Fruit fly (Drosophila melanogaster) whole organism, embryonic: ENCODE measurements around the gene CG31600.
A peak's percentile ranks its signal among the peaks of the same experiment; 100 is the strongest.

Experiments used
- Ada2b ChIP-seq: fragments of 200-800 bp; sonication (Bioruptor generic); IDR thresholded peaks from 2 replicates; pipeline ENCODE4 v1.3.6; 2022; ENCODE audit warnings: missing biosample characterization, missing genetic modification characterization
- CG10267 ChIP-seq: fragments of 200-800 bp; sonication (Bioruptor generic); optimal IDR thresholded peaks from 2 replicates; lab custom pipeline; 2018; ENCODE audit warnings: missing biosample characterization, mild to moderate bottlenecking, missing genetic modification characterization, moderate library complexity
- CG10321 ChIP-seq: fragments of 200-800 bp; sonication (Bioruptor generic); IDR thresholded peaks from 2 replicates; pipeline ENCODE4 v1.3.6; 2022; ENCODE audit warnings: missing biosample characterization, missing genetic modification characterization
- CG11723 ChIP-seq: fragments of 200-800 bp; sonication (Bioruptor generic); optimal IDR thresholded peaks from 2 replicates; lab custom pipeline; 2017; ENCODE audit warnings: missing biosample characterization, mild to moderate bottlenecking, missing genetic modification characterization
- CG1233 ChIP-seq: fragments of 200-800 bp; sonication (Bioruptor generic); optimal IDR thresholded peaks from 4 replicates; lab custom pipeline; 2018; ENCODE audit warnings: missing biosample characterization, mild to moderate bottlenecking, missing genetic modification characterization
- CG13287 ChIP-seq: fragments of 200-800 bp; sonication (Bioruptor generic); IDR thresholded peaks from 2 replicates; pipeline ENCODE4 v1.3.6; 2022; ENCODE audit warnings: missing biosample characterization, missing genetic modification characterization; ENCODE audit not compliant: partially characterized antibody
- CG14965 ChIP-seq: fragments of 200-800 bp; sonication (Bioruptor generic); optimal IDR thresholded peaks from 2 replicates; lab custom pipeline; 2016; ENCODE audit warnings: missing biosample characterization, missing genetic modification characterization, borderline replicate concordance
- CG17829 ChIP-seq: fragments of 200-800 bp; optimal IDR thresholded peaks from 2 replicates; lab custom pipeline; 2019; ENCODE audit warnings: missing biosample characterization, mild to moderate bottlenecking, missing genetic modification characterization, moderate library complexity
- CG2120 ChIP-seq: fragments of 200-800 bp; sonication (Bioruptor generic); optimal IDR thresholded peaks from 3 replicates; lab custom pipeline; 2016; ENCODE audit warnings: missing biosample characterization, missing genetic modification characterization
- CG30431 ChIP-seq: fragments of 200-800 bp; sonication (Bioruptor generic); optimal IDR thresholded peaks from 2 replicates; lab custom pipeline; 2017; ENCODE audit warnings: missing biosample characterization, missing genetic modification characterization
- CG31365 ChIP-seq: fragments of 200-800 bp; sonication (Bioruptor generic); optimal IDR thresholded peaks from 2 replicates; lab custom pipeline; 2018; ENCODE audit warnings: missing biosample characterization, mild to moderate bottlenecking, missing genetic modification characterization
- CG33213 ChIP-seq: fragments of 200-800 bp; sonication (Bioruptor generic); optimal IDR thresholded peaks from 3 replicates; lab custom pipeline; 2016; ENCODE audit warnings: missing biosample characterization, missing genetic modification characterization
- CG4282 ChIP-seq: fragments of 200-800 bp; sonication (Bioruptor generic); optimal IDR thresholded peaks from 2 replicates; lab custom pipeline; 2016; ENCODE audit warnings: missing biosample characterization, missing genetic modification characterization
- CG4360 ChIP-seq: fragments of 200-800 bp; sonication (Bioruptor generic); IDR thresholded peaks from 2 replicates; pipeline ENCODE4 v1.3.6; 2022; ENCODE audit warnings: missing biosample characterization, missing genetic modification characterization
- CG6254 ChIP-seq: fragments of 200-800 bp; sonication (Bioruptor generic); optimal IDR thresholded peaks from 3 replicates; lab custom pipeline; 2017; ENCODE audit warnings: mild to moderate bottlenecking, missing biosample characterization, missing genetic modification reagents, missing genetic modification characterization
- CG7786 ChIP-seq: fragments of 200-800 bp; sonication (Bioruptor generic); optimal IDR thresholded peaks from 2 replicates; lab custom pipeline; 2016; ENCODE audit warnings: missing biosample characterization, missing genetic modification characterization
- D19A ChIP-seq: fragments of 200-800 bp; optimal IDR thresholded peaks from 3 replicates; lab custom pipeline; 2019; ENCODE audit warnings: missing biosample characterization, mild to moderate bottlenecking, missing genetic modification characterization, moderate library complexity
- Doc3 ChIP-seq: fragments of 200-800 bp; sonication (Bioruptor generic); IDR thresholded peaks from 3 replicates; pipeline ENCODE4 v1.3.6; 2022; ENCODE audit warnings: missing biosample characterization, missing genetic modification characterization; ENCODE audit not compliant: partially characterized antibody
- E2f1 ChIP-seq: fragments of 200-800 bp; sonication (Bioruptor generic); IDR thresholded peaks from 2 replicates; pipeline ENCODE4 v1.3.6; 2022; ENCODE audit warnings: missing biosample characterization, missing genetic modification characterization
- E2f2 ChIP-seq: fragments of 200-800 bp; sonication (Bioruptor generic); IDR thresholded peaks from 2 replicates; pipeline ENCODE4 v1.3.6; 2022; ENCODE audit warnings: missing biosample characterization, missing genetic modification characterization
- Eip74EF ChIP-seq, 2 experiments: fragments of 200-800 bp in 1 of 2; fragments of >200 bp in 1 of 2; sonication (Bioruptor generic) in 1 of 2; optimal IDR thresholded peaks; 2 replicates each; lab custom pipeline; 2017 to 2019; ENCODE audit warnings: missing biosample characterization in 2 of 2, missing genetic modification characterization in 2 of 2, mild to moderate bottlenecking in 1 of 2, moderate library complexity in 1 of 2
- Hand ChIP-seq: fragments of 200-800 bp; sonication (Bioruptor generic); optimal IDR thresholded peaks from 2 replicates; lab custom pipeline; 2017; ENCODE audit warnings: mild to moderate bottlenecking, missing biosample characterization, missing genetic modification reagents, missing genetic modification characterization
- Nf-YA ChIP-seq: fragments of 200-800 bp; sonication (Bioruptor generic); IDR thresholded peaks from 2 replicates; pipeline ENCODE4 v1.3.6; 2022; ENCODE audit warnings: missing biosample characterization, missing genetic modification characterization
- Xbp1 ChIP-seq: fragments of 200-800 bp; sonication (Bioruptor generic); optimal IDR thresholded peaks from 3 replicates; lab custom pipeline; 2016; ENCODE audit warnings: missing biosample characterization, mild to moderate bottlenecking, missing genetic modification characterization
- al ChIP-seq: fragments of 200-800 bp; sonication (Bioruptor generic); IDR thresholded peaks from 2 replicates; pipeline ENCODE4 v1.3.6; 2022; ENCODE audit warnings: missing biosample characterization, missing genetic modification characterization
- aop ChIP-seq: fragments of 200-800 bp; sonication (Bioruptor generic); IDR thresholded peaks from 2 replicates; pipeline ENCODE4 v1.3.6; 2022; ENCODE audit warnings: missing biosample characterization, missing genetic modification characterization
- caup ChIP-seq: fragments of 200-800 bp; sonication (Bioruptor generic); optimal IDR thresholded peaks from 3 replicates; lab custom pipeline; 2017; ENCODE audit warnings: missing biosample characterization, mild to moderate bottlenecking, missing genetic modification characterization, moderate library complexity; ENCODE audit not compliant: severe bottlenecking
- ci ChIP-seq: fragments of 200-800 bp; sonication (Bioruptor generic); IDR thresholded peaks from 3 replicates; pipeline ENCODE4 v1.3.6; 2022; ENCODE audit warnings: missing biosample characterization, missing genetic modification characterization
- dan ChIP-seq: fragments of 200-800 bp; sonication (Bioruptor generic); IDR thresholded peaks from 2 replicates; pipeline ENCODE4 v1.3.6; 2022; ENCODE audit warnings: missing biosample characterization, missing genetic modification characterization
- dmrt99B ChIP-seq: fragments of 200-800 bp; sonication (Bioruptor generic); optimal IDR thresholded peaks from 2 replicates; lab custom pipeline; 2018; ENCODE audit warnings: missing biosample characterization, mild to moderate bottlenecking, missing genetic modification characterization, moderate library complexity
- eyg ChIP-seq: fragments of 200-800 bp; sonication (Bioruptor generic); optimal IDR thresholded peaks from 3 replicates; lab custom pipeline; 2016; ENCODE audit warnings: missing biosample characterization, missing genetic modification characterization
- gce ChIP-seq: fragments of 200-800 bp; sonication (Bioruptor generic); IDR thresholded peaks from 3 replicates; pipeline ENCODE4 v1.3.6; 2022; ENCODE audit warnings: missing biosample characterization, missing genetic modification characterization
- gro ChIP-seq: fragments of 200-800 bp; sonication (Bioruptor generic); optimal IDR thresholded peaks from 2 replicates; lab custom pipeline; 2016; ENCODE audit warnings: missing biosample characterization, missing genetic modification characterization
- gsb ChIP-seq: fragments of 200-800 bp; sonication (Bioruptor generic); IDR thresholded peaks from 2 replicates; pipeline ENCODE4 v1.3.6; 2022; ENCODE audit warnings: missing biosample characterization, missing genetic modification characterization
- ham ChIP-seq: fragments of 200-800 bp; sonication (Bioruptor generic); IDR thresholded peaks from 2 replicates; pipeline ENCODE4 v1.3.6; 2022; ENCODE audit warnings: missing biosample characterization, missing genetic modification characterization
- kay ChIP-seq: fragments of 200-800 bp; sonication (Bioruptor generic); optimal IDR thresholded peaks from 2 replicates; lab custom pipeline; 2016; ENCODE audit warnings: missing biosample characterization, missing genetic modification characterization
- klu ChIP-seq: fragments of 200-800 bp; sonication (Bioruptor generic); IDR thresholded peaks from 2 replicates; pipeline ENCODE4 v1.3.6; 2022; ENCODE audit warnings: missing biosample characterization, missing genetic modification characterization
- mld ChIP-seq: fragments of 200-800 bp; sonication (Bioruptor generic); IDR thresholded peaks from 3 replicates; pipeline ENCODE4 v1.3.6; 2022; ENCODE audit warnings: missing biosample characterization, missing genetic modification characterization; ENCODE audit not compliant: partially characterized antibody
- peb ChIP-seq: fragments of 200-800 bp; sonication (Bioruptor generic); IDR thresholded peaks from 2 replicates; pipeline ENCODE4 v1.3.6; 2022; ENCODE audit warnings: missing biosample characterization, missing genetic modification characterization
- pzg ChIP-seq: fragments of 200-800 bp; sonication (Bioruptor generic); optimal IDR thresholded peaks from 3 replicates; lab custom pipeline; 2018; ENCODE audit warnings: missing biosample characterization, mild to moderate bottlenecking, missing genetic modification characterization, moderate library complexity
- repo ChIP-seq: fragments of 200-800 bp; sonication (Bioruptor generic); optimal IDR thresholded peaks from 2 replicates; lab custom pipeline; 2016; ENCODE audit warnings: missing biosample characterization, missing genetic modification characterization
- sc ChIP-seq, 3 experiments: fragments of >200 bp in 2 of 3; fragments of 200-800 bp in 1 of 3; sonication (Bioruptor generic) in 1 of 3; optimal IDR thresholded peaks; 2 replicates in 2 of 3; 3 replicates in 1 of 3; lab custom pipeline; 2017; ENCODE audit warnings: mild to moderate bottlenecking in 1 of 3, missing biosample characterization in 1 of 3, missing genetic modification characterization in 1 of 3, missing genetic modification reagents in 1 of 3
- sna ChIP-seq: fragments of 200-800 bp; sonication (Bioruptor generic); IDR thresholded peaks from 2 replicates; pipeline ENCODE4 v1.3.6; 2022; ENCODE audit warnings: missing biosample characterization, missing genetic modification characterization; ENCODE audit not compliant: partially characterized antibody
- tll ChIP-seq, 2 experiments: fragments of 200-800 bp in 1 of 2; fragments of >200 bp in 1 of 2; sonication (Bioruptor generic) in 1 of 2; optimal IDR thresholded peaks; 2 replicates each; lab custom pipeline; 2017 to 2019; ENCODE audit warnings: missing biosample characterization in 2 of 2, missing genetic modification characterization in 2 of 2, mild to moderate bottlenecking in 1 of 2, moderate library complexity in 1 of 2
- vvl ChIP-seq: fragments of 200-800 bp; sonication (Bioruptor generic); IDR thresholded peaks from 2 replicates; pipeline ENCODE4 v1.3.6; 2022; ENCODE audit warnings: missing biosample characterization, missing genetic modification characterization
- yki ChIP-seq: fragments of >200 bp; optimal IDR thresholded peaks from 3 replicates; lab custom pipeline; 2018
- zfh1 ChIP-seq: fragments of 200-800 bp; sonication (Bioruptor generic); IDR thresholded peaks from 3 replicates; pipeline ENCODE4 v1.3.6; 2022; ENCODE audit warnings: missing biosample characterization, missing genetic modification characterization

The CG31600 gene

DNA sequence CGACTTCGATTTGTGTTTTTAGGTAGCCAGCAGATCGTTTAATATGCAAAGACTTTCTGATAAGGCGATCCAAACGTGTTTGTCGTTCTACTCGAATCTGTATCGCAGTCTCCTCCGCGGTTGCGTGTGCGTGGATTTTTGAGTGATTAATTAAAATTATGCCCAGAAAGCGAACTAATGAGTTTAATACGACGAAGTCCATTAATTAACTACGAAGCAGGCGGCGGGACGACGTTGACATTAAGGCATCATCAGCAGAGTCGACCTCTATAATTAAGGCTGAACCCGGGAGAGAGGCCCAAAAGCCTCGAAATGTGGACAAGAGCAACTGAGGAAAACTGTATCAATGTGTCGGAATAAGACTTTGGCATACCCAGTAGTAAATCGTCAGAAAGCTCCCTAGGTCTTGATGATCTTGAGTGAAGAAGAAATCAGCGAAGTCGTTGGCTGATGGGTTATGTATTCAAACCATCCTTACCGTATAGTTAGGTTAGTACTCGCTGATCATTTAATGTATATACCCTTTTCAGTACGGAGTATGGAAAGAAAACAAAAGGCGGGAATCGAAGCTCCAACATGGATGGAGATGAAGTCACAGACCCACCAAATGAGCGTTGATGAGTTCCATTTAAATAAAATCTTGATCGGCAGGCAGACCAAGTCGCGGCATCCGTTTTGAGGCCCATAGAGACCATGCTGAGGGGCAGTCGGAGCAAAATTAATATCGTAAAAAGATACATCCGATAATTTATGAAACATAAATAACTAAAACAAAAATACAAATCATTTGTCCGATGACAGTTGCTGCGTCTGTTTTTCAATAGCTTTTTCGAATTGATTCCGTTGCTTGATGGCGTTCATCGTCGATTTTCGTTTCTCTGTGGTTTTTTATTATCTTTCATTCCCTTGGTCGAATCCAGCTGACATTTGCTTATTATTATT, 47.8 kb downstream of the CG31600 start (continued):
- TF ChIP-seq caup (GFP tag; lab: Kevin White, UChicago) (peak; percentile 78), Nf-YA (GFP tag; lab: Robert Waterston, UW) (peak; percentile 80), gsb (GFP tag; lab: Robert Waterston, UW) (peak; percentile 77), kay (GFP tag; lab: Kevin White, UChicago) (peak; percentile 79), eyg (GFP tag; lab: Kevin White, UChicago) (peak; percentile 77), CG17829 (tag; lab: Kevin White, UChicago) (peak; percentile 96), gro (peak; percentile 91), dan (peak; percentile 70), E2f2 (peak; percentile 57), yki (lab: Kevin White, UChicago) (no peak), CG13287 (no peak), CG1233 (GFP tag; lab: Kevin White, UChicago) (peak; percentile 85), CG4360 (peak; percentile 54; the same call in 1 of the 2 replicates), CG10267 (tag; lab: Kevin White, UChicago) (peak; percentile 86), Ada2b (peak; percentile 89), Eip74EF (GFP tag; optimal IDR thresholded peaks at IDR 0.05; lab: Kevin White, UChicago) (peak in 1 of 2 experiments; percentile 85), CG2120 (GFP tag; lab: Kevin White, UChicago) (peak; percentile 91), mld (GFP tag; lab: Robert Waterston, UW) (no peak), CG30431 (GFP tag; lab: Kevin White, UChicago) (peak; percentile 90), sc (optimal IDR thresholded peaks at IDR 0.05; lab: Kevin White, UChicago) (no peak), sc (GFP tag; optimal IDR thresholded peaks at IDR 0.05; lab: Kevin White, UChicago) (peak; percentile 89), CG4282 (GFP tag; lab: Kevin White, UChicago) (peak; percentile 76), gce (GFP tag; lab: Robert Waterston, UW) (peak; percentile 90), pzg (GFP tag; lab: Kevin White, UChicago) (no peak), D19A (tag; lab: Kevin White, UChicago) (peak; percentile 90), CG14965 (GFP tag; lab: Kevin White, UChicago) (peak; percentile 69), CG6254 (GFP tag; lab: Kevin White, UChicago) (peak; percentile 85), zfh1 (GFP tag; lab: Robert Waterston, UW) (peak; percentile 94), Doc3 (GFP tag; lab: Robert Waterston, UW) (no peak), Xbp1 (peak; percentile 93), ham (GFP tag; lab: Robert Waterston, UW) (0 out of 2 replicates have a peak, but pooled peaks have one; percentile 57), sna (GFP tag; lab: Robert Waterston, UW) (no peak), al (peak; percentile 83), dmrt99B (tag; lab: Kevin White, UChicago) (peak; percentile 96), ci (GFP tag; lab: Robert Waterston, UW) (peak; percentile 96), aop (GFP tag; lab: Robert Waterston, UW) (peak; percentile 65; the same call in 1 of the 2 replicates), CG10321 (peak; percentile 55), E2f1 (GFP tag; lab: Robert Waterston, UW) (peak; percentile 92), CG31365 (peak; percentile 79), CG11723 (GFP tag; lab: Kevin White, UChicago) (peak; percentile 81), peb (peak; percentile 88), repo (peak; percentile 91), tll (GFP tag; optimal IDR thresholded peaks at IDR 0.05; lab: Kevin White, UChicago) (no peak), CG7786 (GFP tag; lab: Kevin White, UChicago) (peak; percentile 93), CG33213 (GFP tag; lab: Kevin White, UChicago) (peak; percentile 90), vvl (GFP tag; lab: Robert Waterston, UW) (peak; percentile 96), klu (GFP tag; lab: Robert Waterston, UW) (peak; percentile 81), Hand (GFP tag; lab: Kevin White, UChicago) (peak; percentile 29)
